Comparison of ENCODE assay signal across 1 fruit fly cellular context in the genomic region with DNA sequence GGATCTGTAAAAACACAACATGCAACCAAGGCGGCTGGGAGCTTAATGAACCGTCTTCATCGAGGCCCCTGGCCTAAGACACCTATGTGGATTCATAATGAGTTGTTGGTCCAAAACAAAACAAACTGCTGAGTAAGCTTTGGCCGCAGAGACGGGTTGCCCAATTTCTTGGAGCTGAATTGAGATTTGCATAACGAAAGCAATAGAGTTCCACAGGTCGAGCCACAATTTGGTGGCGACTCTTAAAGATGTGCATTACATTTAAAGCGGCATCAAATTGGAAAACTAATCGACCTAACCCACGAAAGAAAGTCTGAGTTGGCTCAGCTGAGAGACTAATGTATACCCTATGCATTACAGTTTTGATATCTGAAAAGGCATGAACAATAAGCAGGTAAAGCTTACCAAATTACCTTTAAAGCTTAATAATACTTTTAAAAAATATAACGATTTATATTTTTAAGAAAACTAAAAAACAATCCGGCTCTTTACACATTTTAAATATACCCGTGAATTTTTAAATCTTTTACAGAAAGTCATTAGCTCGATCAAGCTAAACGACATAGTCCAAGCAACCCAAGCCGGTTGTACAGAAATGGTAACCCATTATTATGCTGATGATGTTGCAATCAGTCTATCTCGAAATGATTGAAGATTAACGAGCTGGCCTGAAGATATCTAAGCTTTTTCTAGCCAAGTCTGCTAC.
TF ChIP-seq lines count a peak whose summit lies in the region.

TSS of gene CG13297 (minus strand) at position 51 of the 706 bp plus-strand sequence.

TF ChIP-seq in whole organism, embryonic, 481 proteins besides CTCF, POLR2A, EP300 and RAD21 (continued from another document):
- TF ChIP-seq CG10979 (tag; optimal IDR thresholded peaks at IDR 0.05; lab: Kevin White, UChicago) (peak; percentile 56), pfk (GFP tag; optimal IDR thresholded peaks at IDR 0.05; lab: Kevin White, UChicago) (no peak), sna (GFP tag; IDR thresholded peaks at IDR 0.05; lab: Robert Waterston, UW; ENCODE audit: partially characterized antibody) (no peak), Fer3 (tag; optimal IDR thresholded peaks at IDR 0.05; lab: Kevin White, UChicago) (peak; percentile 35), Jarid2 (GFP tag; optimal IDR thresholded peaks at IDR 0.05; lab: Kevin White, UChicago) (no peak), CG7357 (GFP tag; IDR thresholded peaks at IDR 0.05; lab: Robert Waterston, UW) (no peak), zf30C (GFP tag; optimal IDR thresholded peaks at IDR 0.05; lab: Kevin White, UChicago) (no peak), CG3847 (GFP tag; IDR thresholded peaks at IDR 0.05; lab: Robert Waterston, UW) (no peak), pros (GFP tag; optimal IDR thresholded peaks at IDR 0.05; lab: Kevin White, UChicago) (peak; percentile 86), grn (GFP tag; optimal IDR thresholded peaks at IDR 0.05; lab: Kevin White, UChicago) (peak; percentile 76), Lpt (GFP tag; optimal IDR thresholded peaks at IDR 0.05; lab: Kevin White, UChicago) (no peak), lov (optimal IDR thresholded peaks at IDR 0.05; lab: Kevin White, UChicago) (no peak), lov (GFP tag; IDR thresholded peaks at IDR 0.05; lab: Robert Waterston, UW) (no peak), Hmx (GFP tag; optimal IDR thresholded peaks at IDR 0.05; lab: Kevin White, UChicago) (no peak), CG1647 (GFP tag; optimal IDR thresholded peaks at IDR 0.05; lab: Kevin White, UChicago) (no peak), inv (GFP tag; IDR thresholded peaks at IDR 0.05; lab: Robert Waterston, UW; ENCODE audit: partially characterized antibody) (no peak), vfl (GFP tag; optimal IDR thresholded peaks at IDR 0.05; lab: Kevin White, UChicago) (no peak), HLH54F (GFP tag; optimal IDR thresholded peaks at IDR 0.05; lab: Kevin White, UChicago) (no peak), seq (GFP tag; IDR thresholded peaks at IDR 0.05; lab: Robert Waterston, UW) (no peak), ro (GFP tag; IDR thresholded peaks at IDR 0.05; lab: Robert Waterston, UW) (no peak), HmgD (GFP tag; optimal IDR thresholded peaks at IDR 0.05; lab: Kevin White, UChicago) (no peak), br (optimal IDR thresholded peaks at IDR 0.05; lab: Kevin White, UChicago) (no peak), dmrt11E (tag; optimal IDR thresholded peaks at IDR 0.05; lab: Kevin White, UChicago) (no peak), bab2 (GFP tag; optimal IDR thresholded peaks at IDR 0.05; lab: Kevin White, UChicago) (no peak), CG17361 (GFP tag; IDR thresholded peaks at IDR 0.05; lab: Robert Waterston, UW) (peak; percentile 73), Xbp1 (GFP tag; optimal IDR thresholded peaks at IDR 0.05; lab: Kevin White, UChicago) (peak; percentile 44), CG14014 (GFP tag; IDR thresholded peaks at IDR 0.05; lab: Robert Waterston, UW) (peak; percentile 25; the same call in 1 of the 2 replicates), corto (GFP tag; optimal IDR thresholded peaks at IDR 0.05; lab: Kevin White, UChicago) (no peak), stc (GFP tag; IDR thresholded peaks at IDR 0.05; lab: Robert Waterston, UW) (peak; percentile 53; the same call in 1 of the 2 replicates), rib (GFP tag; IDR thresholded peaks at IDR 0.05; lab: Robert Waterston, UW) (no peak), en (GFP tag; optimal IDR thresholded peaks at IDR 0.05; lab: Kevin White, UChicago) (no peak), Scr (GFP tag; IDR thresholded peaks at IDR 0.05; lab: Robert Waterston, UW; ENCODE audit: partially characterized antibody) (no peak), CG4707 (GFP tag; optimal IDR thresholded peaks at IDR 0.05; lab: Kevin White, UChicago) (no peak), H2.0 (GFP tag; IDR thresholded peaks at IDR 0.05; lab: Robert Waterston, UW) (no peak), CG30020 (tag; optimal IDR thresholded peaks at IDR 0.05; lab: Kevin White, UChicago) (no peak), CG12744 (GFP tag; optimal IDR thresholded peaks at IDR 0.05; lab: Kevin White, UChicago) (no peak), Dfd (GFP tag; optimal IDR thresholded peaks at IDR 0.05; lab: Kevin White, UChicago) (no peak), Poxn (GFP tag; IDR thresholded peaks at IDR 0.05; lab: Robert Waterston, UW) (no peak), zfh2 (GFP tag; optimal IDR thresholded peaks at IDR 0.05; lab: Kevin White, UChicago) (no peak), CG8089 (GFP tag; optimal IDR thresholded peaks at IDR 0.05; lab: Kevin White, UChicago) (no peak), gcm (GFP tag; optimal IDR thresholded peaks at IDR 0.05; lab: Kevin White, UChicago) (peak; percentile 32), fd3F (GFP tag; optimal IDR thresholded peaks at IDR 0.05; lab: Kevin White, UChicago) (peak; percentile 12), cg (GFP tag; optimal IDR thresholded peaks at IDR 0.05; lab: Kevin White, UChicago) (no peak), Trl (optimal IDR thresholded peaks at IDR 0.05; lab: Kevin White, UChicago) (no peak), Trl (GFP tag; optimal IDR thresholded peaks at IDR 0.05; lab: Kevin White, UChicago) (no peak), CG4854 (GFP tag; optimal IDR thresholded peaks at IDR 0.05; lab: Kevin White, UChicago) (no peak), tap (tag; optimal IDR thresholded peaks at IDR 0.05; lab: Kevin White, UChicago) (peak; percentile 49), gro (GFP tag; optimal IDR thresholded peaks at IDR 0.05; lab: Kevin White, UChicago) (no peak), maf-S (GFP tag; optimal IDR thresholded peaks at IDR 0.05; lab: Kevin White, UChicago) (no peak), hkb (optimal IDR thresholded peaks at IDR 0.05; lab: Kevin White, UChicago) (no peak), hkb (GFP tag; IDR thresholded peaks at IDR 0.05; lab: Robert Waterston, UW) (peak; percentile 65; the same call in 1 of the 2 replicates), BtbVII (GFP tag; optimal IDR thresholded peaks at IDR 0.05; lab: Kevin White, UChicago) (no peak), BEAF-32 (GFP tag; optimal IDR thresholded peaks at IDR 0.05; lab: Kevin White, UChicago) (no peak), gsb (GFP tag; IDR thresholded peaks at IDR 0.05; lab: Robert Waterston, UW) (no peak), Awh (GFP tag; IDR thresholded peaks at IDR 0.05; lab: Robert Waterston, UW) (0 out of 2 replicates have a peak, but pooled peaks have one; percentile 40), salm (tag; optimal IDR thresholded peaks at IDR 0.05; lab: Kevin White, UChicago) (peak; percentile 18), CG10267 (tag; optimal IDR thresholded peaks at IDR 0.05; lab: Kevin White, UChicago) (peak; percentile 50), CG16863 (GFP tag; optimal IDR thresholded peaks at IDR 0.05; lab: Kevin White, UChicago) (no peak), wdn (GFP tag; IDR thresholded peaks at IDR 0.05; lab: Robert Waterston, UW) (no peak), repo (GFP tag; optimal IDR thresholded peaks at IDR 0.05; lab: Kevin White, UChicago) (no peak), mam (GFP tag; optimal IDR thresholded peaks at IDR 0.05; lab: Kevin White, UChicago) (no peak), Atf6 (GFP tag; IDR thresholded peaks at IDR 0.05; lab: Robert Waterston, UW) (no peak), hbn (GFP tag; IDR thresholded peaks at IDR 0.05; lab: Robert Waterston, UW; ENCODE audit: partially characterized antibody) (no peak), CG15601 (tag; optimal IDR thresholded peaks at IDR 0.05; lab: Kevin White, UChicago) (no peak), sens-2 (GFP tag; IDR thresholded peaks at IDR 0.05; lab: Robert Waterston, UW) (no peak), CG9437 (GFP tag; optimal IDR thresholded peaks at IDR 0.05; lab: Kevin White, UChicago) (peak; percentile 40), Bdp1 (GFP tag; optimal IDR thresholded peaks at IDR 0.05; lab: Kevin White, UChicago) (no peak), CG8359 (GFP tag; optimal IDR thresholded peaks at IDR 0.05; lab: Kevin White, UChicago; ENCODE audit: borderline replicate concordance) (no peak), bbx (GFP tag; IDR thresholded peaks at IDR 0.05; lab: Robert Waterston, UW; ENCODE audit: partially characterized antibody) (no peak), HmgZ (tag; optimal IDR thresholded peaks at IDR 0.05; lab: Kevin White, UChicago) (no peak), gt (GFP tag; IDR thresholded peaks at IDR 0.05; lab: Robert Waterston, UW) (no peak)
